Worm (Caenorhabditis elegans) whole organism, L4 larva: ENCODE data around the gene gtr-1.

ENCODE experiments used
- D1046.2 ChIP-seq: fragments of 200-800 bp; sonication (Bioruptor generic); IDR thresholded peaks from 2 replicates; pipeline ENCODE4 v1.3.6; 2022; ENCODE audit warnings: missing genetic modification characterization, missing compliant biosample characterization
- F44E2.7 ChIP-seq: fragments of 200-800 bp; sonication (Bioruptor generic); IDR thresholded peaks from 2 replicates; pipeline ENCODE4 v2.1.2; 2022; ENCODE audit warnings: missing genetic modification characterization, missing compliant biosample characterization
- T20F7.1 ChIP-seq: fragments of 200-800 bp; sonication (Bioruptor generic); optimal IDR thresholded peaks from 2 replicates; lab custom pipeline; 2018; ENCODE audit warnings: mild to moderate bottlenecking, missing genetic modification characterization, missing compliant biosample characterization
- Y75B8A.6 ChIP-seq: fragments of 200-800 bp; sonication (Bioruptor generic); IDR thresholded peaks from 2 replicates; pipeline ENCODE4 v1.3.6; 2022; ENCODE audit warnings: missing genetic modification reagents, missing genetic modification characterization, missing compliant biosample characterization
- aha-1 ChIP-seq: fragments of 150-350 bp; peaks from one replicate; lab custom pipeline; 2014; ENCODE audit warnings: missing biosample characterization, missing genetic modification characterization
- aly-2 ChIP-seq: sonication (generic microtip); optimal IDR thresholded peaks from 2 replicates; lab custom pipeline; 2018; ENCODE audit warnings: missing biosample characterization, missing genetic modification characterization
- attf-4 ChIP-seq: sonication (generic microtip); optimal IDR thresholded peaks from 3 replicates; lab custom pipeline; 2017; ENCODE audit warnings: missing biosample characterization, missing genetic modification characterization
- ceh-82 ChIP-seq: sonication (generic microtip); optimal IDR thresholded peaks from 2 replicates; lab custom pipeline; 2017; ENCODE audit warnings: missing biosample characterization, missing genetic modification characterization
- ces-1 ChIP-seq: fragments of 150-350 bp; sonication (generic microtip); optimal IDR thresholded peaks from 4 replicates; lab custom pipeline; 2014; ENCODE audit warnings: missing biosample characterization, missing genetic modification reagents, missing genetic modification characterization
- ctbp-1 ChIP-seq: fragments of 200-800 bp; sonication (Bioruptor generic); IDR thresholded peaks from 2 replicates; pipeline ENCODE4 v1.3.6; 2022; ENCODE audit warnings: missing genetic modification reagents, missing genetic modification characterization, missing compliant biosample characterization
- daf-16 ChIP-seq, 3 experiments: sonication (generic microtip); optimal IDR thresholded peaks; 2 replicates each; lab custom pipeline; 2016 to 2017; ENCODE audit warnings: missing genetic modification characterization in 3 of 3, missing genetic modification reagents in 3 of 3, mild to moderate bottlenecking in 2 of 3, missing compliant biosample characterization in 2 of 3, missing biosample characterization in 1 of 3, moderate library complexity in 1 of 3
- dmd-6 ChIP-seq: fragments of 200-800 bp; sonication (Bioruptor generic); IDR thresholded peaks from 2 replicates; pipeline ENCODE4 v1.3.6; 2022; ENCODE audit warnings: missing genetic modification reagents, missing genetic modification characterization, missing compliant biosample characterization
- dmd-8 ChIP-seq: fragments of 200-800 bp; sonication (Bioruptor generic); IDR thresholded peaks from 2 replicates; pipeline ENCODE4 v1.3.6; 2022; ENCODE audit warnings: missing genetic modification characterization, missing compliant biosample characterization
- dve-1 ChIP-seq: sonication (generic microtip); optimal IDR thresholded peaks from 2 replicates; lab custom pipeline; 2017; ENCODE audit warnings: antibody characterized with exemption, mild to moderate bottlenecking, missing genetic modification characterization, missing compliant biosample characterization; ENCODE audit not compliant: insufficient read depth
- egl-27 ChIP-seq: sonication (generic microtip); optimal IDR thresholded peaks from 3 replicates; lab custom pipeline; 2017; ENCODE audit warnings: missing biosample characterization, missing genetic modification reagents, missing genetic modification characterization
- fkh-10 ChIP-seq: fragments of 150-350 bp; optimal IDR thresholded peaks from 2 replicates; lab custom pipeline; 2014; ENCODE audit warnings: missing biosample characterization, missing genetic modification reagents, missing genetic modification characterization
- hlh-11 ChIP-seq: fragments of 200-800 bp; sonication (Bioruptor generic); optimal IDR thresholded peaks from 2 replicates; lab custom pipeline; 2018; ENCODE audit warnings: mild to moderate bottlenecking, missing genetic modification characterization, missing compliant biosample characterization
- lin-38 ChIP-seq: fragments of 200-800 bp; sonication (Bioruptor generic); IDR thresholded peaks from 2 replicates; pipeline ENCODE4 v1.3.6; 2022; ENCODE audit warnings: missing genetic modification reagents, missing genetic modification characterization, missing compliant biosample characterization
- lsy-2 ChIP-seq, 2 experiments: fragments of 150-350 bp in 1 of 2; sonication (generic microtip) in 1 of 2; optimal IDR thresholded peaks; 2 replicates each; lab custom pipeline; 2014 to 2017; ENCODE audit warnings: missing biosample characterization in 2 of 2, missing genetic modification characterization in 2 of 2
- mdt-29 ChIP-seq: fragments of 200-800 bp; sonication (Bioruptor generic); IDR thresholded peaks from 2 replicates; pipeline ENCODE4 v1.3.6; 2022; ENCODE audit warnings: missing genetic modification reagents, missing genetic modification characterization, missing compliant biosample characterization
- mes-2 ChIP-seq: sonication (generic microtip); optimal IDR thresholded peaks from 2 replicates; lab custom pipeline; 2016; ENCODE audit warnings: missing genotype, mild to moderate bottlenecking, missing genetic modification characterization, missing compliant biosample characterization; ENCODE audit not compliant: poor library complexity, severe bottlenecking
- nhr-10 ChIP-seq: fragments of 150-350 bp; optimal IDR thresholded peaks from 2 replicates; lab custom pipeline; 2014; ENCODE audit warnings: missing biosample characterization, missing genetic modification characterization
- nhr-111 ChIP-seq: fragments of 200-800 bp; sonication (Bioruptor generic); optimal IDR thresholded peaks from 2 replicates; lab custom pipeline; 2018; ENCODE audit warnings: mild to moderate bottlenecking, missing genetic modification characterization, missing compliant biosample characterization
- nhr-28 ChIP-seq: fragments of 150-350 bp; optimal IDR thresholded peaks from 2 replicates; lab custom pipeline; 2014; ENCODE audit warnings: missing biosample characterization, missing genetic modification characterization
- nhr-42 ChIP-seq: fragments of 200-800 bp; sonication (Bioruptor generic); IDR thresholded peaks from 2 replicates; pipeline ENCODE4 v1.3.6; 2022; ENCODE audit warnings: missing genetic modification characterization, missing compliant biosample characterization
- nhr-76 ChIP-seq: fragments of 150-350 bp; optimal IDR thresholded peaks from 2 replicates; lab custom pipeline; 2014; ENCODE audit warnings: missing biosample characterization, missing genetic modification characterization
- nhr-77 ChIP-seq: fragments of 150-350 bp; optimal IDR thresholded peaks from 2 replicates; lab custom pipeline; 2014; ENCODE audit warnings: missing biosample characterization, missing genetic modification characterization
- pha-4 ChIP-seq, 2 experiments: fragments of 150-350 bp in 1 of 2; fragments of 200-800 bp in 1 of 2; sonication (Bioruptor generic) in 1 of 2; IDR thresholded peaks in 1 of 2; optimal IDR thresholded peaks in 1 of 2; 2 replicates each; pipeline versions ENCODE4 v1.3.6 to Lab custom; 2014 to 2022; ENCODE audit warnings: missing genetic modification characterization in 2 of 2, missing genetic modification reagents in 2 of 2, missing biosample characterization in 1 of 2, missing compliant biosample characterization in 1 of 2
- pqm-1 ChIP-seq: sonication (generic microtip); optimal IDR thresholded peaks from 2 replicates; lab custom pipeline; 2017; ENCODE audit warnings: missing biosample characterization, missing genetic modification characterization
- sdz-12 ChIP-seq: fragments of 200-800 bp; sonication (Bioruptor generic); optimal IDR thresholded peaks from 2 replicates; lab custom pipeline; 2018; ENCODE audit warnings: mild to moderate bottlenecking, missing genetic modification characterization, missing compliant biosample characterization
- skn-1 ChIP-seq: fragments of 150-350 bp; optimal IDR thresholded peaks from 2 replicates; lab custom pipeline; 2014; ENCODE audit warnings: missing biosample characterization, missing genetic modification characterization
- spr-3 ChIP-seq: fragments of 200-800 bp; sonication (Bioruptor generic); optimal IDR thresholded peaks from 2 replicates; lab custom pipeline; 2018; ENCODE audit warnings: mild to moderate bottlenecking, missing genetic modification characterization, missing compliant biosample characterization
- tag-97 ChIP-seq: fragments of 200-800 bp; sonication (Bioruptor generic); IDR thresholded peaks from 2 replicates; pipeline ENCODE4 v1.3.6; 2022; ENCODE audit warnings: missing genetic modification characterization, missing compliant biosample characterization
- tra-1 ChIP-seq: fragments of 200-800 bp; sonication (Bioruptor generic); IDR thresholded peaks from 2 replicates; pipeline ENCODE4 v1.3.6; 2022; ENCODE audit warnings: missing genetic modification reagents, missing genetic modification characterization, missing compliant biosample characterization
- unc-130 ChIP-seq: sonication (generic microtip); optimal IDR thresholded peaks from 2 replicates; lab custom pipeline; 2016; ENCODE audit warnings: missing genetic modification reagents, missing genetic modification characterization, missing compliant biosample characterization
- unc-39 ChIP-seq: sonication (generic microtip); optimal IDR thresholded peaks from 2 replicates; lab custom pipeline; 2017; ENCODE audit warnings: missing biosample characterization, missing genetic modification characterization
- unc-62 ChIP-seq, 3 experiments: fragments of 150-350 bp in 1 of 3; sonication (generic microtip); optimal IDR thresholded peaks in 2 of 3; peaks in 1 of 3; 1 replicate in 1 of 3; 2 replicates in 2 of 3; lab custom pipeline; 2014 to 2017; ENCODE audit warnings: missing biosample characterization in 3 of 3, missing genetic modification characterization in 3 of 3, missing genetic modification reagents in 3 of 3, missing genotype in 1 of 3
- zfp-3 ChIP-seq: fragments of 200-800 bp; sonication (Bioruptor generic); conservative IDR thresholded peaks from 2 replicates; pipeline ENCODE4 v1.3.6; 2022; ENCODE audit warnings: missing genetic modification reagents, missing genetic modification characterization, missing compliant biosample characterization
- ztf-11 ChIP-seq: fragments of 150-350 bp; optimal IDR thresholded peaks from 2 replicates; lab custom pipeline; 2014; ENCODE audit warnings: missing biosample characterization, missing genetic modification characterization

gtr-1 gene

DNA sequence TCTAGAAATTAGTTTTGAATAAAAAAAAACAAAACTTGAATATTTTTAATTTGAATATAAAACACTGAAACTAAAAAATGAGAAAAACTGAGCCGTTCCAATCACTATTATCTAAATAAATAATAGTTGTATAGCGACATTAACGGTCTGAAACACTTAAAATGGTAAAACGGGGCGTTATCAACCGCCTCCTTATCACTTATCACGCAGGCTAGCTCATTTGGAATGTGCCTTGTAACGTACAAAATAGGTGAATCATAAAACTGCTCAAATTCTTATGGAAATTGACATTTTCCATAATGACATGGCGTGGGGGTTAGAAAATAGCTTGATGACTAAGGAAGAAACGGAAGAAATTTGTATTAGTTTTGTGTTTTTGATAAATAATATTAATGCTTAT is 13.4 kb downstream of the gtr-1 start, which contains the start of gene ifd-2 (continued):
- peak; percentile 87 for TF ChIP-seq pqm-1 (tag; lab: Kevin White, UChicago)
- no peak for TF ChIP-seq F44E2.7 (GFP tag; lab: Robert Waterston, UW)
- TF ChIP-seq attf-4 (tag; lab: Kevin White, UChicago) = no peak
- no peak for TF ChIP-seq unc-130 (GFP tag; lab: Kevin White, UChicago)
- TF ChIP-seq nhr-42 (GFP tag; lab: Robert Waterston, UW) = no peak
- no peak for TF ChIP-seq nhr-111 (GFP tag; lab: Kevin White, UChicago)
- no peak for TF ChIP-seq fkh-10 (GFP tag; lab: Kevin White, UChicago)
- no peak for TF ChIP-seq ctbp-1 (GFP tag; lab: Robert Waterston, UW)
- TF ChIP-seq mes-2 (tag; lab: Kevin White, UChicago) = peak; percentile 1
- TF ChIP-seq dmd-6 (GFP tag; lab: Robert Waterston, UW) = peak; percentile 69
- TF ChIP-seq skn-1 (tag; lab: Kevin White, UChicago) = no peak
- no peak for TF ChIP-seq aly-2 (tag; lab: Kevin White, UChicago)
- TF ChIP-seq nhr-28 = peak; percentile 53
- TF ChIP-seq unc-39 (tag; lab: Kevin White, UChicago) = no peak
- no peak for TF ChIP-seq ceh-82 (tag; lab: Kevin White, UChicago)
- TF ChIP-seq Y75B8A.6 (GFP tag; lab: Robert Waterston, UW) = no peak
- TF ChIP-seq sdz-12 = no peak
- no peak for TF ChIP-seq nhr-76

ce11 chrX:817984-818383 is 15.4 kb downstream of the gtr-1 start:
- no peak for TF ChIP-seq ztf-11 (tag; lab: Kevin White, UChicago)
- no peak for TF ChIP-seq egl-27 (tag; lab: Kevin White, UChicago)
- TF ChIP-seq fkh-10 (GFP tag; lab: Kevin White, UChicago) = no peak
- TF ChIP-seq zfp-3 (GFP tag; lab: Robert Waterston, UW) = no peak
- TF ChIP-seq unc-62 (GFP tag; optimal IDR thresholded peaks at IDR 0.05 in 1 of 2; lab: Kevin White, UChicago) = peak in 1 of 2 experiments; percentile 64
- TF ChIP-seq unc-62 (tag; optimal IDR thresholded peaks at IDR 0.05; lab: Kevin White, UChicago) = no peak
- peak; percentile 83 for TF ChIP-seq aha-1 (tag; lab: Kevin White, UChicago)

DNA sequence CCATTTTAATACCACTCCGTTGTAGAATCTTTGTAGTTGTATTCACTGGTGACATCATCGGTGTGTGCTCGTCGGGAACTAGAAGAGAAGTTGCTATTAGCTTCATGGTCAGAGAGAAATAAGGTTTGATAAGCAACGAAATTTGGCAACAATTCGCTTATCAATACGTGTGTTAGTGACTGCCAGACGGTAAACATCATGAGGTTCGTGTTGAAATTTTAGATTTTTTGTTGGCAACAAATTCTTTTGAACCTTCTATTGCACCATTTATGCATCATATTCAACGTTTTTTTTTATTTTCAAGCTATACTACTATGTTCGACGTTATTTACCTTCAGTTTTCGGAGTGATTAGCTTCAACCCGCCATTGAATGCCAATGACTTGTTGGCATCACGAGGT is 21.2 kb downstream of the gtr-1 start:
- TF ChIP-seq spr-3 (GFP tag; lab: Kevin White, UChicago) (no peak), nhr-10 (tag; lab: Kevin White, UChicago) (no peak), mdt-29 (GFP tag; lab: Robert Waterston, UW) (no peak), hlh-11 (peak; percentile 74), lsy-2 (tag; optimal IDR thresholded peaks at IDR 0.05; lab: Kevin White, UChicago) (no peak), pqm-1 (tag; lab: Kevin White, UChicago) (peak; percentile 66), T20F7.1 (GFP tag; lab: Kevin White, UChicago) (no peak), D1046.2 (GFP tag; lab: Robert Waterston, UW) (no peak), dve-1 (tag; lab: Kevin White, UChicago) (peak; percentile 59), aha-1 (tag; lab: Kevin White, UChicago) (peak; percentile 81), tra-1 (0 out of 2 replicates have a peak, but pooled peaks have one; percentile 17), nhr-77 (tag; lab: Kevin White, UChicago) (peak; percentile 87), ceh-82 (tag; lab: Kevin White, UChicago) (no peak), pha-4 (GFP tag; IDR thresholded peaks at IDR 0.05; lab: Robert Waterston, UW) (no peak), pha-4 (tag; optimal IDR thresholded peaks at IDR 0.05; lab: Kevin White, UChicago) (no peak), lin-38 (no peak), tag-97 (GFP tag; lab: Robert Waterston, UW) (no peak), zfp-3 (GFP tag; lab: Robert Waterston, UW) (no peak), dmd-8 (GFP tag; lab: Robert Waterston, UW) (no peak), ces-1 (GFP tag; lab: Kevin White, UChicago) (no peak), daf-16 (GFP tag; optimal IDR thresholded peaks at IDR 0.05; lab: Kevin White, UChicago) (no peak), daf-16 (tag; optimal IDR thresholded peaks at IDR 0.05; lab: Kevin White, UChicago) (peak; percentile 99), nhr-28 (peak; percentile 94), dmd-6 (GFP tag; lab: Robert Waterston, UW) (peak; percentile 80)
- TF ChIP-seq, all 104 proteins: peak for 9
